Worm (Caenorhabditis elegans) whole organism, midembryonic: Measurements from ENCODE around the gene Y55F3BL.4.

Experiments used
- T22C8.4 ChIP-seq: fragments of 200-800 bp; sonication (Bioruptor generic); IDR thresholded peaks from 2 replicates; pipeline ENCODE4 v1.3.6; 2022; ENCODE audit warnings: missing genetic modification characterization, missing compliant biosample characterization
- cog-1 ChIP-seq: sonication (generic microtip); optimal IDR thresholded peaks from 2 replicates; lab custom pipeline; 2016; ENCODE audit warnings: missing genetic modification characterization, missing compliant biosample characterization
- flt-1 ChIP-seq: fragments of 200-800 bp; sonication (Bioruptor generic); IDR thresholded peaks from 2 replicates; pipeline ENCODE4 v1.3.6; 2022; ENCODE audit warnings: missing genetic modification characterization, missing compliant biosample characterization
- klf-2 ChIP-seq: fragments of 200-800 bp; sonication (Bioruptor generic); conservative IDR thresholded peaks from 2 replicates; pipeline ENCODE4 v1.3.6; 2022; ENCODE audit warnings: missing genetic modification reagents, missing genetic modification characterization, missing compliant biosample characterization
- med-1 ChIP-seq: sonication (generic microtip); optimal IDR thresholded peaks from 2 replicates; lab custom pipeline; 2017; ENCODE audit warnings: missing genetic modification characterization, mild to moderate bottlenecking, missing compliant biosample characterization, antibody characterized with exemption, missing genetic modification reagents; ENCODE audit not compliant: insufficient read depth
- ref-1 ChIP-seq: fragments of 200-800 bp; sonication (Bioruptor generic); conservative IDR thresholded peaks from 2 replicates; pipeline ENCODE4 v1.3.6; 2022; ENCODE audit warnings: missing genetic modification reagents, missing genetic modification characterization, missing compliant biosample characterization
- tab-1 ChIP-seq: fragments of 200-800 bp; sonication (Bioruptor generic); IDR thresholded peaks from 2 replicates; pipeline ENCODE4 v1.3.6; 2022; ENCODE audit warnings: missing genetic modification characterization, missing compliant biosample characterization
- ztf-23 ChIP-seq: fragments of 200-800 bp; sonication (Bioruptor generic); IDR thresholded peaks from 2 replicates; pipeline ENCODE4 v1.3.6; 2022; ENCODE audit warnings: missing genetic modification reagents, missing genetic modification characterization, missing compliant biosample characterization
- ztf-29 ChIP-seq: fragments of 200-800 bp; sonication (Bioruptor generic); IDR thresholded peaks from 2 replicates; pipeline ENCODE4 v1.3.6; 2022; ENCODE audit warnings: missing genetic modification reagents, missing genetic modification characterization, missing compliant biosample characterization

Gene Y55F3BL.4

ce11 chrIV:855483-855882, 50.6 kb downstream of the Y55F3BL.4 start:
- TF ChIP-seq flt-1 (GFP tag; lab: Robert Waterston, UW) (no peak), ztf-29 (no peak), T22C8.4 (GFP tag; lab: Robert Waterston, UW) (no peak), cog-1 (tag; lab: Kevin White, UChicago) (no peak), klf-2 (GFP tag; lab: Robert Waterston, UW) (no peak), tab-1 (no peak), med-1 (GFP tag; lab: Kevin White, UChicago) (no peak), ref-1 (GFP tag; lab: Robert Waterston, UW) (no peak), ztf-23 (GFP tag; lab: Robert Waterston, UW) (no peak)
